Worm (Caenorhabditis elegans) whole organism, young adult: ENCODE measurements around the gene sid-2.

ENCODE experiments used
- B0019.2 ChIP-seq: fragments of 200-800 bp; sonication (Bioruptor generic); conservative IDR thresholded peaks from 2 replicates; pipeline ENCODE4 v1.3.6; 2022; ENCODE audit warnings: missing genetic modification reagents, missing genetic modification characterization, missing compliant biosample characterization
- C06A6.2 ChIP-seq: fragments of 200-800 bp; sonication (Bioruptor generic); conservative IDR thresholded peaks from 2 replicates; pipeline ENCODE4 v1.3.6; 2022; ENCODE audit warnings: missing genetic modification characterization, missing compliant biosample characterization
- C17E4.6 ChIP-seq: fragments of 200-800 bp; sonication (Bioruptor generic); IDR thresholded peaks from 2 replicates; pipeline ENCODE4 v1.3.6; 2022; ENCODE audit warnings: missing genetic modification reagents, missing genetic modification characterization, missing compliant biosample characterization
- F33H1.4 ChIP-seq: fragments of 200-800 bp; sonication (Bioruptor generic); IDR thresholded peaks from 2 replicates; pipeline ENCODE4 v1.3.6; 2022; ENCODE audit warnings: missing genetic modification reagents, missing genetic modification characterization, missing compliant biosample characterization
- F52B5.7 ChIP-seq: sonication (generic microtip); optimal IDR thresholded peaks from 2 replicates; lab custom pipeline; 2016; ENCODE audit warnings: mild to moderate bottlenecking, missing genetic modification characterization, missing compliant biosample characterization
- Y53F4B.3 ChIP-seq: fragments of 200-800 bp; sonication (Bioruptor generic); IDR thresholded peaks from 2 replicates; pipeline ENCODE4 v1.3.6; 2022; ENCODE audit warnings: missing genetic modification reagents, missing genetic modification characterization, missing compliant biosample characterization
- Y56A3A.18 ChIP-seq: fragments of 200-800 bp; sonication (Bioruptor generic); IDR thresholded peaks from 2 replicates; pipeline ENCODE4 v1.3.6; 2022; ENCODE audit warnings: missing genetic modification reagents, missing genetic modification characterization, missing compliant biosample characterization
- Y79H2A.3 ChIP-seq: fragments of 200-800 bp; sonication (Bioruptor generic); conservative IDR thresholded peaks from 2 replicates; pipeline ENCODE4 v1.3.6; 2022; ENCODE audit warnings: missing genetic modification reagents, missing genetic modification characterization, missing compliant biosample characterization
- ama-1 ChIP-seq, 3 experiments: fragments of 150-350 bp in 1 of 3; sonication (generic microtip) in 2 of 3; optimal IDR thresholded peaks; 2 replicates each; lab custom pipeline; 2014 to 2018; ENCODE audit warnings: missing biosample characterization in 2 of 3, missing genetic modification characterization in 2 of 3, missing genetic modification reagents in 2 of 3
- attf-5 ChIP-seq: fragments of 200-800 bp; sonication (Bioruptor generic); optimal IDR thresholded peaks from 2 replicates; lab custom pipeline; 2018; ENCODE audit warnings: mild to moderate bottlenecking, missing genetic modification characterization, missing compliant biosample characterization
- cebp-1 ChIP-seq, 2 experiments: fragments of 200-800 bp in 1 of 2; sonication (Bioruptor generic) in 1 of 2; sonication (generic microtip) in 1 of 2; IDR thresholded peaks in 1 of 2; optimal IDR thresholded peaks in 1 of 2; 2 replicates each; pipeline versions ENCODE4 v1.3.6 to Lab custom; 2017 to 2022; ENCODE audit warnings: missing compliant biosample characterization in 2 of 2, missing genetic modification characterization in 2 of 2, mild to moderate bottlenecking in 1 of 2, missing genetic modification reagents in 1 of 2, moderate library complexity in 1 of 2
- chd-7 ChIP-seq: sonication (generic microtip); optimal IDR thresholded peaks from 2 replicates; lab custom pipeline; 2016; ENCODE audit warnings: mild to moderate bottlenecking, missing genetic modification characterization, moderate library complexity, missing compliant biosample characterization
- dox-1 ChIP-seq: fragments of 200-800 bp; sonication (Bioruptor generic); IDR thresholded peaks from 2 replicates; pipeline ENCODE4 v1.3.6; 2022; ENCODE audit warnings: missing genetic modification reagents, missing genetic modification characterization, missing compliant biosample characterization
- dpl-1 ChIP-seq: fragments of 150-350 bp; optimal IDR thresholded peaks from 2 replicates; lab custom pipeline; 2014; ENCODE audit warnings: missing biosample characterization, missing genetic modification reagents, missing genetic modification characterization
- egl-44 ChIP-seq: fragments of 200-800 bp; sonication (Bioruptor generic); IDR thresholded peaks from 2 replicates; pipeline ENCODE4 v1.3.6; 2022; ENCODE audit warnings: missing genetic modification reagents, missing genetic modification characterization, missing compliant biosample characterization
- egrh-3 ChIP-seq: fragments of 200-800 bp; sonication (Bioruptor generic); IDR thresholded peaks from 2 replicates; pipeline ENCODE4 v1.3.6; 2022; ENCODE audit warnings: missing genetic modification reagents, missing genetic modification characterization, missing compliant biosample characterization
- ekl-4 ChIP-seq: fragments of 200-800 bp; sonication (Bioruptor generic); IDR thresholded peaks from 2 replicates; pipeline ENCODE4 v1.3.6; 2022; ENCODE audit warnings: missing genetic modification reagents, missing genetic modification characterization, missing compliant biosample characterization
- ets-4 ChIP-seq: fragments of 200-800 bp; sonication (Bioruptor generic); optimal IDR thresholded peaks from 2 replicates; lab custom pipeline; 2018; ENCODE audit warnings: mild to moderate bottlenecking, missing genetic modification characterization, missing compliant biosample characterization
- hlh-12 ChIP-seq: sonication (generic microtip); optimal IDR thresholded peaks from 2 replicates; lab custom pipeline; 2016; ENCODE audit warnings: missing genetic modification characterization, missing compliant biosample characterization
- hmg-1.2 ChIP-seq: fragments of 200-800 bp; sonication (Bioruptor generic); IDR thresholded peaks from 2 replicates; pipeline ENCODE4 v1.3.6; 2022; ENCODE audit warnings: missing genetic modification reagents, missing genetic modification characterization, missing compliant biosample characterization
- hrde-1 ChIP-seq: sonication (generic microtip); optimal IDR thresholded peaks from 2 replicates; lab custom pipeline; 2016; ENCODE audit warnings: missing genetic modification characterization, mild to moderate bottlenecking, missing compliant biosample characterization, moderate library complexity, missing genotype, missing genetic modification reagents, borderline replicate concordance
- let-526 ChIP-seq: fragments of 200-800 bp; sonication (Bioruptor generic); IDR thresholded peaks from 2 replicates; pipeline ENCODE4 v1.3.6; 2022; ENCODE audit warnings: missing genetic modification reagents, missing genetic modification characterization, missing compliant biosample characterization
- lin-54 ChIP-seq: fragments of 200-800 bp; sonication (Bioruptor generic); optimal IDR thresholded peaks from 2 replicates; lab custom pipeline; 2018; ENCODE audit warnings: mild to moderate bottlenecking, missing genetic modification characterization, missing compliant biosample characterization
- lir-1 ChIP-seq: fragments of 200-800 bp; sonication (Bioruptor generic); conservative IDR thresholded peaks from 2 replicates; pipeline ENCODE4 v1.3.6; 2022; ENCODE audit warnings: missing genetic modification reagents, missing genetic modification characterization, missing compliant biosample characterization
- madf-10 ChIP-seq: sonication (generic microtip); optimal IDR thresholded peaks from 2 replicates; lab custom pipeline; 2016; ENCODE audit warnings: mild to moderate bottlenecking, missing genetic modification characterization, missing compliant biosample characterization
- madf-8 ChIP-seq: fragments of 200-800 bp; sonication (Bioruptor generic); conservative IDR thresholded peaks from 2 replicates; pipeline ENCODE4 v1.3.6; 2022; ENCODE audit warnings: missing genetic modification reagents, missing genetic modification characterization, missing compliant biosample characterization
- mcd-1 ChIP-seq: fragments of 200-800 bp; sonication (Bioruptor generic); IDR thresholded peaks from 2 replicates; pipeline ENCODE4 v1.3.6; 2022; ENCODE audit warnings: missing genetic modification reagents, missing genetic modification characterization, missing compliant biosample characterization
- mes-4 ChIP-seq: sonication (generic microtip); optimal IDR thresholded peaks from 2 replicates; lab custom pipeline; 2016; ENCODE audit warnings: missing genotype, missing genetic modification characterization, missing compliant biosample characterization
- nfya-2 ChIP-seq: fragments of 200-800 bp; sonication (Bioruptor generic); IDR thresholded peaks from 2 replicates; pipeline ENCODE4 v1.3.6; 2022; ENCODE audit warnings: missing genetic modification reagents, missing genetic modification characterization, missing compliant biosample characterization
- nhr-179 ChIP-seq: sonication (generic microtip); optimal IDR thresholded peaks from 2 replicates; lab custom pipeline; 2016; ENCODE audit warnings: mild to moderate bottlenecking, missing genetic modification characterization, missing compliant biosample characterization
- nhr-90 ChIP-seq: sonication (generic microtip); optimal IDR thresholded peaks from 2 replicates; lab custom pipeline; 2016; ENCODE audit warnings: missing genotype, mild to moderate bottlenecking, missing genetic modification characterization, missing compliant biosample characterization
- rcor-1 ChIP-seq: fragments of 200-800 bp; sonication (Bioruptor generic); IDR thresholded peaks from 2 replicates; pipeline ENCODE4 v1.3.6; 2022; ENCODE audit warnings: missing genetic modification reagents, missing genetic modification characterization, missing compliant biosample characterization
- rpc-1 ChIP-seq, 2 experiments: fragments of 150-350 bp in 1 of 2; sonication (generic microtip) in 1 of 2; optimal IDR thresholded peaks; 2 replicates each; lab custom pipeline; 2014 to 2018; ENCODE audit warnings: missing biosample characterization in 1 of 2, missing genetic modification characterization in 1 of 2, missing genetic modification reagents in 1 of 2, missing genotype in 1 of 2
- sptf-2 ChIP-seq: fragments of 200-800 bp; sonication (Bioruptor generic); optimal IDR thresholded peaks from 2 replicates; lab custom pipeline; 2018; ENCODE audit warnings: mild to moderate bottlenecking, missing genetic modification characterization, missing compliant biosample characterization
- xnd-1 ChIP-seq: sonication (generic microtip); optimal IDR thresholded peaks from 2 replicates; lab custom pipeline; 2016; ENCODE audit warnings: missing genotype, missing genetic modification reagents, missing genetic modification characterization, missing compliant biosample characterization
- zfh-2 ChIP-seq: fragments of 200-800 bp; sonication (Bioruptor generic); conservative IDR thresholded peaks from 2 replicates; pipeline ENCODE4 v1.3.6; 2022; ENCODE audit warnings: missing genetic modification reagents, missing genetic modification characterization, missing compliant biosample characterization
- ztf-18 ChIP-seq: sonication (generic microtip); optimal IDR thresholded peaks from 2 replicates; lab custom pipeline; 2016; ENCODE audit warnings: missing genotype, mild to moderate bottlenecking, missing genetic modification characterization, missing compliant biosample characterization
- ztf-22 ChIP-seq: fragments of 200-800 bp; sonication (Bioruptor generic); optimal IDR thresholded peaks from 2 replicates; lab custom pipeline; 2018; ENCODE audit warnings: mild to moderate bottlenecking, missing genetic modification characterization, moderate library complexity, missing compliant biosample characterization
- ztf-3 ChIP-seq: fragments of 200-800 bp; sonication (Bioruptor generic); optimal IDR thresholded peaks from 2 replicates; lab custom pipeline; 2018; ENCODE audit warnings: mild to moderate bottlenecking, missing genetic modification characterization, missing compliant biosample characterization

Gene sid-2

DNA sequence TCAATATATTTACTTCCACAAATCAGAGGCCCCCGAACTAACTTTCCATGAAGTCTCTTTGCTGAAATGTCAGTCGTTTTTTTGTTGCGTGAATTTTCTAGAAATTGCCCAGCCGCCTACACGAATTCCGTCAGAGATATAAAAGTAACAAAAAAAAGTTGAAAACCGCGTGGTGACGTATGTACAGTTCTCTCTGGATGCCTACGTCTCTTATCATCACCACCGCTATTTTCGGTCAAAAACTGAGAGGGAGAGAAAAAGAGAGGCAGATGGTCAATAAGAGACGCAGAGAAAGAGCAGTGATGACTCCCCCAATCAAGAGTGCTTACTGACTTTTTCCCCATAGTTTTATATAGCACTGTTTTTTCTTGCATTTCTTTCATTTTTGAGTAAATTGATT, 14.8 kb downstream of the sid-2 start (continued):
- TF ChIP-seq rpc-1 (optimal IDR thresholded peaks at IDR 0.05; lab: Kevin White, UChicago) (peak; percentile 21), rpc-1 (tag; optimal IDR thresholded peaks at IDR 0.05; lab: Kevin White, UChicago) (no peak), C06A6.2 (no peak), F52B5.7 (tag; lab: Kevin White, UChicago) (no peak), madf-8 (GFP tag; lab: Robert Waterston, UW) (no peak), hrde-1 (tag; lab: Kevin White, UChicago) (peak; percentile 31), ets-4 (GFP tag; lab: Kevin White, UChicago) (no peak), dpl-1 (GFP tag; lab: Kevin White, UChicago) (no peak), hlh-12 (no peak), sptf-2 (GFP tag; lab: Kevin White, UChicago) (no peak), F33H1.4 (no peak), dox-1 (peak; percentile 54), B0019.2 (GFP tag; lab: Robert Waterston, UW) (no peak), rcor-1 (GFP tag; lab: Robert Waterston, UW) (no peak), Y53F4B.3 (GFP tag; lab: Robert Waterston, UW) (no peak), nhr-179 (tag; lab: Kevin White, UChicago) (no peak), ztf-18 (no peak), lir-1 (GFP tag; lab: Robert Waterston, UW) (no peak), ztf-3 (GFP tag; lab: Kevin White, UChicago) (peak; percentile 20), chd-7 (tag; lab: Kevin White, UChicago) (peak; percentile 43), ztf-22 (GFP tag; lab: Kevin White, UChicago) (no peak), C17E4.6 (GFP tag; lab: Robert Waterston, UW) (no peak), egrh-3 (GFP tag; lab: Robert Waterston, UW) (no peak), attf-5 (GFP tag; lab: Kevin White, UChicago) (peak; percentile 83), madf-10 (peak; percentile 57), nhr-90 (no peak), mcd-1 (GFP tag; lab: Robert Waterston, UW) (peak; percentile 44), lin-54 (GFP tag; lab: Kevin White, UChicago) (peak; percentile 25), ekl-4 (GFP tag; lab: Robert Waterston, UW) (0 out of 2 replicates have a peak, but pooled peaks have one; percentile 50), mes-4 (tag; lab: Kevin White, UChicago) (no peak)

ce11 chrIII:13695588-13695987, 16.3 kb downstream of the sid-2 start:
- TF ChIP-seq Y56A3A.18 (GFP tag; lab: Robert Waterston, UW), result no peak
- TF ChIP-seq rcor-1 (GFP tag; lab: Robert Waterston, UW), result no peak
- TF ChIP-seq ztf-3 (GFP tag; lab: Kevin White, UChicago), result no peak
- TF ChIP-seq egl-44 (GFP tag; lab: Robert Waterston, UW), result no peak
- TF ChIP-seq nfya-2, result no peak
- TF ChIP-seq Y79H2A.3 (GFP tag; lab: Robert Waterston, UW), result no peak
- no peak for TF ChIP-seq ztf-22 (GFP tag; lab: Kevin White, UChicago)

- peak; percentile 40; the same call in 1 of the 2 replicates for TF ChIP-seq hmg-1.2 (GFP tag; lab: Robert Waterston, UW)
- no peak for TF ChIP-seq xnd-1 (tag; lab: Kevin White, UChicago)
- no peak for TF ChIP-seq ama-1 (optimal IDR thresholded peaks at IDR 0.05; lab: Kevin White, UChicago)
- no peak for TF ChIP-seq ama-1 (GFP tag; optimal IDR thresholded peaks at IDR 0.05; lab: Kevin White, UChicago)
- TF ChIP-seq let-526 (GFP tag; lab: Robert Waterston, UW), result 0 out of 2 replicates have a peak, but pooled peaks have one; percentile 10
- 0 out of 2 replicates have a peak, but pooled peaks have one; percentile 22 for TF ChIP-seq egl-44 (GFP tag; lab: Robert Waterston, UW)
- no peak for TF ChIP-seq cebp-1 (GFP tag; IDR thresholded peaks at IDR 0.05; lab: Robert Waterston, UW)
- peak; percentile 5 for TF ChIP-seq cebp-1 (tag; optimal IDR thresholded peaks at IDR 0.05; lab: Kevin White, UChicago)
- peak; percentile 87 for TF ChIP-seq zfh-2 (GFP tag; lab: Robert Waterston, UW)
Measured at ce11 chrIII:13697822-13698221, 18.6 kb downstream of the sid-2 start.
